Fruit fly (Drosophila melanogaster): ENCODE results near the gene Arpc3B.

Arpc3B gene

DNA sequence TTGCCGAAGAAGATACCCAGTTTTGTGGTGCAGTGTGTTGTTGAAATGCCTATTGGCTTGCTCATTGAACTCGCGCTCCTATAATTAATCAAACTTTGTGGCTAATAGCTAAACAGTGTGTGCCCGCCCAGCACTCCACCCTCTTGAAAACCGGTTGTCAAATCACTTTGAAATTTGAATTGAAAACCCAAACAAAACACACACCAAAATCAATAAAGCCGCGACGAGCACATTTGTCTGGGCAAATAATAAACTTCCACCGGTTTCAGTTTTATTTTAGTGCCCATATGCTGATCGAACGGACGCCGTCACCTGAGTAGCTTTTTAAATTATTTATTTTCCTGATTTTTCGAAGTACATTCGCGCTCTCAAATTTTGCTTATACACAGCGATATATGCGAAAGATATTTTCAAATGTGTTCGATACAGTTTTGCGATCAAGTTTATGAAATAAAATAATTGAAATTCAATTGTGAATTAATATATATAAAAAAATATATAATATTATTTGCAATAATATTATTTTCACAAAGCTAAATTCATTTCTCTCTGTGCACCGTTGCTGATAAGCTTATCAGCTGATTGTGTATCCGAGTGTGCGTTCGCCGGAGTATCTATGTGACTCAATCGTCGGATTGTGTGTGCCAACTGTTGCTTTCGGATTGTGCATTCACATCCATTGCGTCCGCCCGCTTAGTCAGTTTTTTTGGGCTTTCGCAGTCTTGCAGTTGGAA lies 24.2 kb upstream of the Arpc3B start (continued):
- TF ChIP-seq tna (GFP tag; IDR thresholded peaks at IDR 0.05; ENCODE audit: partially characterized antibody): no peak
- TF ChIP-seq dimm (GFP tag; IDR thresholded peaks at IDR 0.05): no peak
- TF ChIP-seq CG4707 (GFP tag; optimal IDR thresholded peaks at IDR 0.05): peak; percentile 8
- TF ChIP-seq jigr1 (GFP tag; IDR thresholded peaks at IDR 0.05): no peak
- peak; percentile 77 for TF ChIP-seq CG9437 (GFP tag; optimal IDR thresholded peaks at IDR 0.05)
- peak; percentile 9 for TF ChIP-seq CG16815 (GFP tag; optimal IDR thresholded peaks at IDR 0.05)
- TF ChIP-seq lola (GFP tag; optimal IDR thresholded peaks at IDR 0.05): peak in 1 of 3 experiments; percentile 69
- TF ChIP-seq D (optimal IDR thresholded peaks at IDR 0.05): no peak
- TF ChIP-seq D (GFP tag; optimal IDR thresholded peaks at IDR 0.05): peak; percentile 65
- TF ChIP-seq eyg (GFP tag; optimal IDR thresholded peaks at IDR 0.05): no peak
- TF ChIP-seq HLH54F (GFP tag; optimal IDR thresholded peaks at IDR 0.05): peak; percentile 37
- peak; percentile 23 for TF ChIP-seq CG2116 (GFP tag; optimal IDR thresholded peaks at IDR 0.05)
- 0 out of 3 replicates have a peak, but pooled peaks have one; percentile 54 for TF ChIP-seq CG2199 (GFP tag; IDR thresholded peaks at IDR 0.05)
- TF ChIP-seq CG10462 (GFP tag; optimal IDR thresholded peaks at IDR 0.05): peak; percentile 27
- TF ChIP-seq sens (GFP tag): peak; percentile 73
- peak; percentile 89 for TF ChIP-seq CG2712 (tag; optimal IDR thresholded peaks at IDR 0.05)
- TF ChIP-seq CG12659 (GFP tag; optimal IDR thresholded peaks at IDR 0.05): peak; percentile 83
- TF ChIP-seq B-H1 (GFP tag; IDR thresholded peaks at IDR 0.05): peak; percentile 46; the same call in 2 of the 3 replicates
- peak; percentile 68 for TF ChIP-seq CG4424 (GFP tag; optimal IDR thresholded peaks at IDR 0.05)
- peak; percentile 22 for TF ChIP-seq CG3065 (GFP tag; optimal IDR thresholded peaks at IDR 0.05)
- TF ChIP-seq gcm2 (GFP tag; optimal IDR thresholded peaks at IDR 0.05): no peak
- TF ChIP-seq CG12299 (tag; optimal IDR thresholded peaks at IDR 0.05): peak; percentile 72
- peak; percentile 58 for TF ChIP-seq Ravus (GFP tag; IDR thresholded peaks at IDR 0.05)
- no peak for TF ChIP-seq Poxn (GFP tag; IDR thresholded peaks at IDR 0.05)
- TF ChIP-seq vvl (GFP tag; IDR thresholded peaks at IDR 0.05): peak; percentile 90
- peak; percentile 76 for TF ChIP-seq CG1233 (GFP tag; optimal IDR thresholded peaks at IDR 0.05)
- TF ChIP-seq Rfx (GFP tag; IDR thresholded peaks at IDR 0.05): peak; percentile 83
- peak; percentile 84; the same call in 2 of the 3 replicates for TF ChIP-seq ci (GFP tag; IDR thresholded peaks at IDR 0.05)
- TF ChIP-seq bigmax (GFP tag; optimal IDR thresholded peaks at IDR 0.05): no peak
- TF ChIP-seq Mad (GFP tag; optimal IDR thresholded peaks at IDR 0.05): no peak
- 0 out of 3 replicates have a peak, but pooled peaks have one; percentile 7 for TF ChIP-seq C15 (GFP tag; IDR thresholded peaks at IDR 0.05)
- no peak for TF ChIP-seq Abd-B (GFP tag; optimal IDR thresholded peaks at IDR 0.05)
- peak; percentile 87 for TF ChIP-seq Hmr (GFP tag; optimal IDR thresholded peaks at IDR 0.05)
- no peak for TF ChIP-seq CG12071 (GFP tag; optimal IDR thresholded peaks at IDR 0.05)
- peak; percentile 56 for TF ChIP-seq nau (GFP tag; optimal IDR thresholded peaks at IDR 0.05)
- peak; percentile 81 for TF ChIP-seq CG34422 (GFP tag; IDR thresholded peaks at IDR 0.05)
- TF ChIP-seq CG10565 (GFP tag; optimal IDR thresholded peaks at IDR 0.05): no peak
- peak; percentile 84 for TF ChIP-seq Blimp-1 (GFP tag; optimal IDR thresholded peaks at IDR 0.05)
- TF ChIP-seq lab (GFP tag; optimal IDR thresholded peaks at IDR 0.05): peak; percentile 91
- no peak for TF ChIP-seq vnd (GFP tag; IDR thresholded peaks at IDR 0.05; ENCODE audit: partially characterized antibody)
- TF ChIP-seq bab2 (GFP tag; optimal IDR thresholded peaks at IDR 0.05): peak; percentile 17
- no peak for TF ChIP-seq z (GFP tag; IDR thresholded peaks at IDR 0.05)
- peak; percentile 59 for TF ChIP-seq CG1602 (GFP tag; optimal IDR thresholded peaks at IDR 0.05)
- no peak for TF ChIP-seq pb (GFP tag; optimal IDR thresholded peaks at IDR 0.05)
- TF ChIP-seq Hand (GFP tag; optimal IDR thresholded peaks at IDR 0.05): peak; percentile 48
- peak; percentile 80; the same call in 1 of the 2 replicates for TF ChIP-seq CG5953 (GFP tag; IDR thresholded peaks at IDR 0.05)
- no peak for TF ChIP-seq HmgD (GFP tag; optimal IDR thresholded peaks at IDR 0.05)
- peak; percentile 81 for TF ChIP-seq CG10979 (tag; optimal IDR thresholded peaks at IDR 0.05)
- peak; percentile 33 for TF ChIP-seq CG30020 (tag; optimal IDR thresholded peaks at IDR 0.05)
- peak; percentile 82 for TF ChIP-seq CG32767 (GFP tag; IDR thresholded peaks at IDR 0.05)

All from whole organism, embryonic.